Worm (Caenorhabditis elegans) whole organism, late embryonic: ENCODE data around the gene F23H11.7.

Experiments
- F13H6.1 ChIP-seq: sonication (generic microtip); optimal IDR thresholded peaks from 2 replicates; lab custom pipeline; 2016; ENCODE audit warnings: missing genetic modification characterization, missing compliant biosample characterization
- ama-1 ChIP-seq: fragments of 150-350 bp; optimal IDR thresholded peaks from 2 replicates; lab custom pipeline; 2014
- dmd-4 ChIP-seq: sonication (generic microtip); optimal IDR thresholded peaks from 2 replicates; lab custom pipeline; 2016; ENCODE audit warnings: borderline replicate concordance, missing genetic modification characterization, missing compliant biosample characterization
- dve-1 ChIP-seq: sonication (generic microtip); optimal IDR thresholded peaks from 2 replicates; lab custom pipeline; 2017; ENCODE audit warnings: antibody characterized with exemption, mild to moderate bottlenecking, missing genetic modification characterization, missing compliant biosample characterization
- elt-2 ChIP-seq: sonication (generic microtip); optimal IDR thresholded peaks from 2 replicates; lab custom pipeline; 2016; ENCODE audit warnings: missing genetic modification reagents, missing genetic modification characterization, missing compliant biosample characterization
- eyg-1 ChIP-seq: sonication (generic microtip); optimal IDR thresholded peaks from 2 replicates; lab custom pipeline; 2016; ENCODE audit warnings: missing genotype, missing genetic modification characterization, missing compliant biosample characterization
- fkh-10 ChIP-seq: fragments of 150-350 bp; optimal IDR thresholded peaks from 2 replicates; lab custom pipeline; 2014; ENCODE audit warnings: missing biosample characterization, missing genetic modification reagents, missing genetic modification characterization
- fkh-6 ChIP-seq: sonication (generic microtip); optimal IDR thresholded peaks from 2 replicates; lab custom pipeline; 2016; ENCODE audit warnings: missing genetic modification characterization, missing compliant biosample characterization
- pat-9 ChIP-seq: fragments of 200-800 bp; sonication (Bioruptor generic); optimal IDR thresholded peaks from 2 replicates; lab custom pipeline; 2018; ENCODE audit warnings: mild to moderate bottlenecking, missing genetic modification characterization, moderate library complexity, missing compliant biosample characterization
- pha-4 ChIP-seq: fragments of 150-350 bp; optimal IDR thresholded peaks from 2 replicates; lab custom pipeline; 2018; ENCODE audit warnings: missing biosample characterization, missing genetic modification reagents, missing genetic modification characterization
- pqm-1 ChIP-seq: sonication (generic microtip); optimal IDR thresholded peaks from 2 replicates; lab custom pipeline; 2016; ENCODE audit warnings: missing genetic modification characterization, missing compliant biosample characterization
- rnt-1 ChIP-seq: sonication (generic microtip); optimal IDR thresholded peaks from 2 replicates; lab custom pipeline; 2016; ENCODE audit warnings: missing genetic modification characterization, missing compliant biosample characterization
- unc-55 ChIP-seq: sonication (generic microtip); optimal IDR thresholded peaks from 2 replicates; lab custom pipeline; 2017; ENCODE audit warnings: missing biosample characterization, missing genetic modification reagents, missing genetic modification characterization
- unc-86 ChIP-seq: sonication (generic microtip); optimal IDR thresholded peaks from 2 replicates; lab custom pipeline; 2016; ENCODE audit warnings: missing genetic modification characterization, missing compliant biosample characterization

- TF ChIP-seq eyg-1 (tag; lab: Kevin White, UChicago) (no peak), pqm-1 (tag; lab: Kevin White, UChicago) (no peak), elt-2 (tag; lab: Kevin White, UChicago) (no peak), pha-4 (no peak), dve-1 (tag; lab: Kevin White, UChicago) (no peak), ama-1 (no peak), fkh-10 (GFP tag; lab: Kevin White, UChicago) (no peak), pat-9 (no peak), dmd-4 (tag; lab: Kevin White, UChicago) (no peak), fkh-6 (tag; lab: Kevin White, UChicago) (no peak), rnt-1 (no peak), F13H6.1 (tag; lab: Kevin White, UChicago) (no peak), unc-55 (GFP tag; lab: Kevin White, UChicago) (no peak), unc-86 (tag; lab: Kevin White, UChicago) (no peak)
These were observed 46.8 kb downstream of the F23H11.7 start, which contains the start of the genes T24C4.3 and clc-20 for ce11 chrIII:872373-872772.
